Fruit fly (Drosophila melanogaster): ENCODE measurements around the gene Pex5.

Pex5 gene

DNA sequence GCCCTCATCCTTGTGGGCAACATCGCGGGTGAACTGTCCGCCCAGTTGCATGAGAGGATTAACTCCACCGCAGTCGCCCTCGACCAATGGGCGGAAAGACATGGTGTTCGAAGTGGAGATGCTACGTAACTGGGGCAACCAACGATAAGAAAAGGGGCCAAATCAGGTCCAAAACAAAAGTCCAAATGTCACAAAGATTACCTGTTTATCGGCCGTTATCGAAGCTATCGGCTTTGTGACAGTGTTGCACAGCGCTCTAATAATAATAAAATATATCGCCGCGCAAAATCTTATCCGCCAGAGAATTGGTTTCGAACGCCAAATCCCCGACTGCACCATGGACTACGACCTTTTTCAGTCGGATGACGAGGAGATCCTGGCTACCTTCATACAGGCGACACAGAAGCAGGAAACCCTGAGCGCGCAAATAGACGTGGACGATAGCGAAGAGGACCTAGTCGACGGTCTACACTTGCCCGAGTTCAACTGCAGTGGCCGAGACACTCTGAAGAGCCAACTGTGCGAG, at the start of gene Pex5, which contains the start of gene CG14803:
Pex5 (minus strand) TSS at position 476 of the 526 bp plus-strand sequence.
CG14803 (plus strand) TSS at position 285 of the 526 bp plus-strand sequence.
- TF ChIP-seq Sp1 (GFP tag; optimal IDR thresholded peaks at IDR 0.05) (peak; percentile 23), CG9705 (GFP tag; optimal IDR thresholded peaks at IDR 0.05) (no peak), Rel (GFP tag; optimal IDR thresholded peaks at IDR 0.05) (no peak), Rel (tag; optimal IDR thresholded peaks at IDR 0.05) (peak; percentile 37), Abd-B (GFP tag; optimal IDR thresholded peaks at IDR 0.05) (no peak), usp (GFP tag; optimal IDR thresholded peaks at IDR 0.05) (no peak), Myc (optimal IDR thresholded peaks at IDR 0.05) (no peak), OdsH (GFP tag; optimal IDR thresholded peaks at IDR 0.05) (no peak), psq (GFP tag; optimal IDR thresholded peaks at IDR 0.05) (peak; percentile 16), fru (GFP tag; optimal IDR thresholded peaks at IDR 0.05) (no peak), Hnf4 (GFP tag; optimal IDR thresholded peaks at IDR 0.05) (no peak), br (GFP tag; optimal IDR thresholded peaks at IDR 0.05) (no peak), dmrt93B (GFP tag; optimal IDR thresholded peaks at IDR 0.05) (no peak), pan (optimal IDR thresholded peaks at IDR 0.05) (no peak)

dm6 chrX:1909533-1909932, 40.7 kb upstream of the Pex5 start:
- no peak for TF ChIP-seq psq (GFP tag; optimal IDR thresholded peaks at IDR 0.05)
- TF ChIP-seq dl (GFP tag; optimal IDR thresholded peaks at IDR 0.05; ENCODE audit: insufficient read depth in 1 of 2, partially characterized antibody in 2 of 2) = no peak
- no peak for TF ChIP-seq Rel (GFP tag; optimal IDR thresholded peaks at IDR 0.05)
- peak; percentile 55 for TF ChIP-seq Rel (tag; optimal IDR thresholded peaks at IDR 0.05)

DNA sequence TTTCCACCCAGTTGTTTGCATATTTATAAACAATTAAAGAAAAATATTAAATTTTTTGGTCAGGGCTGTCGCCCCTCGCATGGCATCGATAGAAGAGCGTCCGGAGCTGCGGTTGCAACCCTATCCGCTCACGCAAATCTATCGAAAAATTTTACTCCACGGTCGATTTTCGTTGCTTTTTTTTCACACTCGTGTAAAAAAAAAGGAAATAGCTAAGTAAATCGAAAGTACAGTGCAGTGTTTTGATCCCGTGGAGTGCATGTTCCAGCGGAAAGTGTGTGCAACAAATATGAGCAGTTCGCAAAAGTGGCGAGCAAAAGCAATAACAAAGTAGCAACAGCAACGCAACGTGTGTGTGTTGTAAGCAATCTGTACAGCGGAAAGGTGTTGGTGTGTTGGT, 39.9 kb upstream of the Pex5 start, which contains the start of the genes Edem1 and Rbcn-3B:
Edem1 (minus strand) TSS at position 71 of the 400 bp plus-strand sequence.
Rbcn-3B (plus strand) TSS at position 164 of the 400 bp plus-strand sequence.
- TF ChIP-seq Sp1 (GFP tag; optimal IDR thresholded peaks at IDR 0.05) (peak; percentile 10), sv (GFP tag; optimal IDR thresholded peaks at IDR 0.05) (no peak), brk (GFP tag; optimal IDR thresholded peaks at IDR 0.05) (no peak)

dm6 chrX:1907727-1908264, 38.9 kb upstream of the Pex5 start, which contains the start of gene mip130:
mip130 (plus strand) TSS chrX:1908239.
- TF ChIP-seq Sp1 (GFP tag; optimal IDR thresholded peaks at IDR 0.05) = peak; percentile 63
- TF ChIP-seq Myc (optimal IDR thresholded peaks at IDR 0.05) = peak; percentile 51
- no peak for TF ChIP-seq dsf (GFP tag; optimal IDR thresholded peaks at IDR 0.05; ENCODE audit: borderline replicate concordance)
- no peak for TF ChIP-seq CrebA (GFP tag; optimal IDR thresholded peaks at IDR 0.05; ENCODE audit: borderline replicate concordance)
- TF ChIP-seq ey (GFP tag; optimal IDR thresholded peaks at IDR 0.05) = peak; percentile 24
- no peak for TF ChIP-seq N (GFP tag; optimal IDR thresholded peaks at IDR 0.05)
- TF ChIP-seq pan (optimal IDR thresholded peaks at IDR 0.05) = no peak
- no peak for TF ChIP-seq Mio (GFP tag; optimal IDR thresholded peaks at IDR 0.05)
- TF ChIP-seq h (GFP tag; optimal IDR thresholded peaks at IDR 0.05) = peak; percentile 73
- TF ChIP-seq HLH106 (tag; optimal IDR thresholded peaks at IDR 0.05) = peak; percentile 64
- TF ChIP-seq OdsH (GFP tag; optimal IDR thresholded peaks at IDR 0.05) = peak; percentile 38
- TF ChIP-seq dl (GFP tag; optimal IDR thresholded peaks at IDR 0.05; ENCODE audit: insufficient read depth in 1 of 2, partially characterized antibody in 2 of 2) = no peak
- no peak for TF ChIP-seq GATAd (GFP tag; optimal IDR thresholded peaks at IDR 0.05)
- TF ChIP-seq Vsx2 (GFP tag; optimal IDR thresholded peaks at IDR 0.05; ENCODE audit: partially characterized antibody) = no peak
- TF ChIP-seq br (GFP tag; optimal IDR thresholded peaks at IDR 0.05) = peak; percentile 43
- TF ChIP-seq sage (GFP tag; optimal IDR thresholded peaks at IDR 0.05) = no peak
- no peak for TF ChIP-seq Abd-B (GFP tag; optimal IDR thresholded peaks at IDR 0.05)
- peak; percentile 85 for TF ChIP-seq woc (GFP tag; optimal IDR thresholded peaks at IDR 0.05)
- peak; percentile 45 for TF ChIP-seq rgr (GFP tag; optimal IDR thresholded peaks at IDR 0.05)
- no peak for TF ChIP-seq Rel (GFP tag; optimal IDR thresholded peaks at IDR 0.05)
- TF ChIP-seq Rel (tag; optimal IDR thresholded peaks at IDR 0.05) = peak; percentile 41
- TF ChIP-seq CG32264 (GFP tag; optimal IDR thresholded peaks at IDR 0.05) = no peak
- no peak for TF ChIP-seq Hr78 (GFP tag; optimal IDR thresholded peaks at IDR 0.05)
- TF ChIP-seq fru (GFP tag; optimal IDR thresholded peaks at IDR 0.05) = peak; percentile 68
- peak; percentile 56 for TF ChIP-seq psq (GFP tag; optimal IDR thresholded peaks at IDR 0.05)
- TF ChIP-seq Dfd (GFP tag; optimal IDR thresholded peaks at IDR 0.05) = no peak
- TF ChIP-seq foxo (GFP tag; optimal IDR thresholded peaks at IDR 0.05) = peak in 1 of 2 experiments; percentile 73
- TF ChIP-seq Hr83 (GFP tag; optimal IDR thresholded peaks at IDR 0.05; ENCODE audit: poor library complexity, severe bottlenecking) = peak; percentile 1
- peak; percentile 30 for TF ChIP-seq dmrt93B (GFP tag; optimal IDR thresholded peaks at IDR 0.05)
